Worm (Caenorhabditis elegans): ENCODE data around the gene zgpa-1.

DNA sequence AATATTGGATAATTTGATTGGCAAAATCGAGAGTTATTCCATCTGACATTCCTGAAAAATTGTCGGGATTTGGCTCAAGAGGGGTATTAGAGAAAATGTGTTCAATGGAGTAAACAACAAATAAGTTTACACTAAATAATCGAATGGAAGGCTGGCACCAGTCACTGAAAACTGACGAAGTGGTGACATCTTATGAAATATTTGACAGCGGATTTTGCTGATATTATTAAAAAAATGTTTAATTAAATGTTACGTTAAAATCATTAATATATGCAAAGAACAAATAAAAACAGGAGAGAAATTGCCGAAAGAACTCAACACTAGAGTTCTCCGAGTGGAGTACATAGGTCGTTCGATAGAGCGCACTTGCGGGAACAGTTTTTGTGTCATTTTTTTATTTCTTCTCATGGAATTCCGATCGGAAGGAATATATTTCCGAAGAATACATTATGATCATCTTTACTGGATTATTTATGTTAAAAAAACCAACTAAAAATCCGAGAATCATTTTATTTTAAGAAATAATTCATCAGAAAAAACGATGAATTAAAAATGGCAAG, 27.0 kb downstream of the zgpa-1 start, which contains the start of gene tag-322:
- TF ChIP-seq cog-1 (tag; optimal IDR thresholded peaks at IDR 0.05): peak; percentile 32
- TF ChIP-seq flt-1 (GFP tag; IDR thresholded peaks at IDR 0.05): no peak
